Fruit fly (Drosophila melanogaster) whole organism, prepupa: ENCODE results near the gene Hecw.

Experiments used
- CG10669 ChIP-seq: fragments of 200-800 bp; sonication (Bioruptor generic); optimal IDR thresholded peaks from 3 replicates; lab custom pipeline; 2018; ENCODE audit warnings: missing biosample characterization, mild to moderate bottlenecking, missing genetic modification characterization, moderate library complexity
- CG6276 ChIP-seq: fragments of 200-800 bp; sonication (Bioruptor generic); optimal IDR thresholded peaks from 2 replicates; lab custom pipeline; 2017; ENCODE audit warnings: missing biosample characterization, mild to moderate bottlenecking, missing genetic modification characterization
- CG6792 ChIP-seq: fragments of 200-800 bp; sonication (Bioruptor generic); optimal IDR thresholded peaks from 3 replicates; lab custom pipeline; 2016; ENCODE audit warnings: missing biosample characterization, missing genetic modification characterization
- CG7368 ChIP-seq: fragments of 200-800 bp; sonication (Bioruptor generic); optimal IDR thresholded peaks from 3 replicates; lab custom pipeline; 2016; ENCODE audit warnings: missing biosample characterization, missing genetic modification characterization
- CG8319 ChIP-seq: fragments of 200-800 bp; sonication (Bioruptor generic); optimal IDR thresholded peaks from 3 replicates; lab custom pipeline; 2016; ENCODE audit warnings: missing biosample characterization, missing genetic modification characterization
- Eip78C ChIP-seq: fragments of 200-800 bp; sonication (Bioruptor generic); peaks from one replicate; lab custom pipeline; 2016; ENCODE audit warnings: missing biosample characterization, missing genetic modification characterization
- Ets21C ChIP-seq: fragments of 200-800 bp; sonication (Bioruptor generic); optimal IDR thresholded peaks from 3 replicates; lab custom pipeline; 2016; ENCODE audit warnings: missing biosample characterization, missing genetic modification characterization
- Gug ChIP-seq: fragments of 200-800 bp; sonication (Bioruptor generic); IDR thresholded peaks from 2 replicates; pipeline ENCODE4 v1.3.6; 2022; ENCODE audit warnings: missing biosample characterization, missing genetic modification characterization
- Hr39 ChIP-seq: fragments of 200-800 bp; sonication (Bioruptor generic); optimal IDR thresholded peaks from 2 replicates; lab custom pipeline; 2016; ENCODE audit warnings: missing biosample characterization, missing genetic modification characterization
- Met ChIP-seq: fragments of 200-800 bp; sonication (Bioruptor generic); optimal IDR thresholded peaks from 3 replicates; lab custom pipeline; 2016; ENCODE audit warnings: missing biosample characterization, missing genetic modification characterization
- OdsH ChIP-seq: fragments of 200-800 bp; sonication (Bioruptor generic); optimal IDR thresholded peaks from 3 replicates; lab custom pipeline; 2016; ENCODE audit warnings: missing biosample characterization, missing genetic modification characterization

dm6 chrX:9658865-9659339, 50.2 kb downstream of the Hecw start, which contains the start of gene Ptpmeg2:
- no peak for TF ChIP-seq CG8319
- peak; percentile 10 for TF ChIP-seq CG7368 (GFP tag; lab: Kevin White, UChicago)
- peak; percentile 63 for TF ChIP-seq Hr39 (GFP tag; lab: Kevin White, UChicago)
- no peak for TF ChIP-seq CG10669 (GFP tag; lab: Kevin White, UChicago)
- peak; percentile 27 for TF ChIP-seq Ets21C (GFP tag; lab: Kevin White, UChicago)
- TF ChIP-seq Met (GFP tag; lab: Kevin White, UChicago) = peak; percentile 56
- peak; percentile 24 for TF ChIP-seq CG6792 (GFP tag; lab: Kevin White, UChicago)
- peak; percentile 71 for TF ChIP-seq Eip78C
- TF ChIP-seq Gug = no peak
- no peak for TF ChIP-seq CG6276 (GFP tag; lab: Kevin White, UChicago)
- no peak for TF ChIP-seq OdsH (GFP tag; lab: Kevin White, UChicago)
